Fruit fly (Drosophila melanogaster): ENCODE results near the gene CG14841.
A peak's percentile ranks its signal among the peaks of the same experiment; 100 is the strongest.

CG14841 gene

DNA sequence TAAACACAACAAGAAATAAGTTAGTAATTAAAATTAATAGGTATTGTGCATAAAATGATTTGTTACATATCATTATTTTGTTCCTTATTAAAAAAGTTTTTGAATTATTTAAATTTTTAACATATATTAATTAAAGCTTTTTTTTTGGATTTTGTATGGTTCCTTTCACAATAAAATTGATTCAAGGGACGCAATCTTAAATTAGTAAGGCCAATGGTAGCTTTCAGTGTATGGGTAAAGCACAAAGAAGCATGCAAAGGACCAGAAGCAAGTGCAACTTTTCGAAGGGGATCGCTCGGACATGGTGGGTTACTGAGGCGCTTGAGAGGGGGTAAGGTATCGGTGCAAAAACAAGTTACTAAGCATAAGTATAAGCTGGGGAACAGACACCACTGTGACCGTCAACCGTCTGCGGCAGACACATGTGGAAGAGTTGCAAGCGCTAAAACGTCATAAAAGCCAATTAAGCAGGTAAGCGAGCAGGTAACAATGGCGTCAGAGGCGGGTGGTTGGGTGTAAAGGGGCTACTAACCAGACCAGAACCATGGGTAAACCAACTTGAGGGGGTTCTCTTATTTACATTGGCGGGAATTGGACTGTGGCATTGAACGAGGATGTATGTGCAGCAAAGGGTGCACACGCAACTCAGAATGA, 13.4 kb upstream of the CG14841 start:
- TF ChIP-seq noc (tag; optimal IDR thresholded peaks at IDR 0.05) = no peak

- no peak for TF ChIP-seq noc (tag; optimal IDR thresholded peaks at IDR 0.05)
These were observed 1.1 kb downstream of the CG14841 start, which contains the start of gene CG14840 for dm6 chr3R:14261113-14261512. CG14840 (minus strand) TSS chr3R:14261213.

DNA sequence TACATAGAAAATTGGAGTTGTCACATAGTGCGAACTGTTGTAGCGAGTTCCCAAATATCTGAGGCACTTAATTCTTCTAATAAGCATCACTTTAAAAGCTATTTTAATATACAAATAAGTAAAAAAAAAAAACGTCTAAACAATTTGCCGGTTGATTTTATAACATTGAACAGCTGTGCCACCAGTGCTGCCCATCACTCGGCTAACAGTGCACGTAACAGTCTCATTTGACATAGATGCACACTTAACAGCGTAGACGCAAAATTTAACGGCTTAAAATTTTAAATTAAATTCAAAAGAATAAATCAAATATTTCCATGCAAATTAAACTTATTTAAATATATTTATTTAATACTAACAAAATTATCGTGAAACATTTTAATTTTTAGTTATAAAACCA, 2.4 kb downstream of the CG14841 start, which contains the start of gene MetRS-m:
Gene MetRS-m, minus strand, starts transcription at position 171 of the 400 bp plus-strand sequence.
- no peak for TF ChIP-seq noc (tag; optimal IDR thresholded peaks at IDR 0.05)

DNA sequence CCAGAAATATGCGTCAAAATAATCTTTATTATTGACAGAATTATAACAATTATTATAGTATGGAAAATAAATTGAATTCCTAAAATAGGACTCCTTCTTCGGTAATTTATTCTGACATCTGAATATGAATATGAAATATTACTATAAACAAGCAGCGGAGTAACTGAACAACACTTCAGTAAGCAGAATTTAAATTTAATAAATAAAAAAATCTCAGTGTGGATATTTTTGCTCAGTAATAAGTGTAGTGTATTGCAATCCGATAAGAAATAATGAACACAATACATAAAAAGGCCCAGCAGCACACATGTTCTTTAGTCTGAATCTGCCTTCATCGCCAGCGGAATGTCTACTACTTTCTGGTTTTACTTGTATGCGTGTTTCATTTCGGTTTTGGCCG, 6.4 kb downstream of the CG14841 start, which contains the start of gene CG43179:
Gene CG43179, plus strand, starts transcription at position 301 of the 400 bp plus-strand sequence.
- TF ChIP-seq noc (tag; optimal IDR thresholded peaks at IDR 0.05) = no peak

dm6 chr3R:14245371-14245770, 16.8 kb downstream of the CG14841 start, which contains the start of gene CG9616:
CG9616 (minus strand) TSS chr3R:14245471.
- TF ChIP-seq noc (tag; optimal IDR thresholded peaks at IDR 0.05) = no peak

- TF ChIP-seq noc (tag; optimal IDR thresholded peaks at IDR 0.05) = no peak
These were observed 17.6 kb downstream of the CG14841 start, which contains the start of gene CG43291 for dm6 chr3R:14244577-14244976. CG43291 (minus strand) TSS chr3R:14244677.

dm6 chr3R:14229045-14229444, 33.2 kb downstream of the CG14841 start, which contains the start of gene CG9624:
CG9624 (minus strand) TSS chr3R:14229145.
- TF ChIP-seq noc (tag; optimal IDR thresholded peaks at IDR 0.05) = no peak

DNA sequence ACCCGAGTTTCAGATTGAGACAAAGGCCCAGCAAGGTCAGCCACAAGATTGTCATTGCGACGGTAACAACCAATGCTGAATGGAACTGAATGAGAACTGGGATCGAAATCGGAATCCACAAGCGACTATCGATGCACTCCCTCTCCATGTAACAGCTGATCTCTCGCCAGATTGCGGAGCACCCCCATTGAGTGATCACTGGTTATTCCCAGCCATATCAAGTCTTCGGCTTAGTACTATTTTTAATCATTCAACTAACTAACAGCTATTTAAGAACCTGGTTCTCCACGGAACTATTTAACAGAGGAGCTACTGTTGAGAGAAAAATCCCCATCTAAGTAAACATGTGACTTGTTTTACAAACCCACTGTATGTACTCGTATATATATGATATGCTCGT, 35.6 kb downstream of the CG14841 start, which contains the start of gene CG9631:
Gene CG9631, minus strand, starts transcription at position 101 of the 400 bp plus-strand sequence.
- TF ChIP-seq noc (tag; optimal IDR thresholded peaks at IDR 0.05) = no peak

DNA sequence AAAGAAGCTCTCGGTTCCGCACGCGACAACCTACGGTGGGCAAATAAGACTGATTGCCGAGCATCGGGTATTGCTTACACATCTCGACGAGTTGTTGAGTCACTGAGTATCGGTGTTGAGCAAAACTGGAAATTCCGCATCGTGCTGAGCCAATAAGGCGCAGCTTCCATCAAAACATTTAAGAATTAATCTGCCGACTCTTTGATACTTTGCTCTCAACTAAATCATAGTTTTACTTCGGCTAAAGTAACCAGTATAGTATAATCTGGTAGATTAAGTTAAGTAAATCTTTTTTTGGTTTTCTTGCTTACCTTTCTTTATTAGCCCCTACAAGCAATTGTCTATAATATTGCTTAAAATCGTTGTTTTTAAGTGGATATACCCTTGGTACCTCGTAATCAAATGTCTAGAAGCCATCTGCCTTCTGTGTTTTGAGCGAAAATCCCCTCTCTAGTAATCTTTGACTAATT, 38.1 kb downstream of the CG14841 start, which contains the start of gene Sp212:
Gene Sp212, minus strand, starts transcription at position 51 of the 470 bp plus-strand sequence.
- TF ChIP-seq noc (tag; optimal IDR thresholded peaks at IDR 0.05) = peak; percentile 33

DNA sequence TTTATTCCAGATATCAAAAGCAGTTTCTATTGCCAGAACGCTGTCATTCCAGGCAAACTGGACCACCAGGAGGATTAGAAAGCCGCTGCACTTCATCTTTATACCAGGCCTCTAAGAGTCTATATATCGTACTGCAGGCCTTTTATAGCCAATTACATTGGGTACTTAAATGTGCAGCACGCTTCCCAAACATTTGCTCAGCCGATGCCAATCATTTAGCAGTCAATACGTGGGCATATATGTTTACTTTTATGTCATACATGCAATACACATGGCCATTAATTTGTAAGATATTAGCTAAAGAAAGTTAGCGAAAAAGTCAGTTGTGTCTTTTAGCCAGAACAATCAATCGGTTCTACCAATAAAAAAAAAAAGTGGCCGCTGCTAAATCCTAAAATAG, 40.7 kb downstream of the CG14841 start, which contains the start of gene CG33109:
Gene CG33109, minus strand, starts transcription at position 101 of the 400 bp plus-strand sequence.
- no peak for TF ChIP-seq noc (tag; optimal IDR thresholded peaks at IDR 0.05)

- no peak for TF ChIP-seq noc (tag; optimal IDR thresholded peaks at IDR 0.05)
These were observed 42.1 kb downstream of the CG14841 start, which contains the start of gene CG31326 for dm6 chr3R:14220105-14220504. CG31326 (minus strand) TSS chr3R:14220205.

dm6 chr3R:14217839-14218238, 44.4 kb downstream of the CG14841 start, which contains the start of gene CG9649:
CG9649 (minus strand) TSS chr3R:14217882.
- TF ChIP-seq noc (tag; optimal IDR thresholded peaks at IDR 0.05) = no peak

dm6 chr3R:14214776-14215175, 47.4 kb downstream of the CG14841 start, which contains the start of gene Dop1R1:
Dop1R1 (minus strand) TSS chr3R:14214810.
- no peak for TF ChIP-seq noc (tag; optimal IDR thresholded peaks at IDR 0.05)
